Worm (Caenorhabditis elegans) whole organism, young adult: Measurements from ENCODE around the gene F16F9.3.

ENCODE experiments used
- C06A6.2 ChIP-seq: fragments of 200-800 bp; sonication (Bioruptor generic); conservative IDR thresholded peaks from 2 replicates; pipeline ENCODE4 v1.3.6; 2022; ENCODE audit warnings: missing genetic modification characterization, missing compliant biosample characterization
- F10E7.11 ChIP-seq: sonication (generic microtip); optimal IDR thresholded peaks from 2 replicates; lab custom pipeline; 2017; ENCODE audit warnings: mild to moderate bottlenecking, missing genetic modification characterization, moderate library complexity, missing compliant biosample characterization
- F22D6.2 ChIP-seq: sonication (generic microtip); optimal IDR thresholded peaks from 2 replicates; lab custom pipeline; 2016; ENCODE audit warnings: mild to moderate bottlenecking, missing genetic modification characterization, missing compliant biosample characterization
- F49E8.2 ChIP-seq: sonication (generic microtip); optimal IDR thresholded peaks from 3 replicates; lab custom pipeline; 2017; ENCODE audit warnings: missing genetic modification characterization, mild to moderate bottlenecking, missing compliant biosample characterization, antibody characterized with exemption, moderate library complexity; ENCODE audit not compliant: insufficient read depth
- F55B11.4 ChIP-seq: sonication (generic microtip); optimal IDR thresholded peaks from 2 replicates; lab custom pipeline; 2016; ENCODE audit warnings: missing compliant biosample characterization, missing genetic modification characterization, borderline replicate concordance; ENCODE audit not compliant: insufficient read depth
- K11D2.4 ChIP-seq: fragments of 200-800 bp; sonication (Bioruptor generic); IDR thresholded peaks from 2 replicates; pipeline ENCODE4 v1.3.6; 2022; ENCODE audit warnings: missing genetic modification reagents, missing genetic modification characterization, missing compliant biosample characterization
- Y67H2A.10 ChIP-seq: fragments of 200-800 bp; sonication (Bioruptor generic); conservative IDR thresholded peaks from 2 replicates; pipeline ENCODE4 v1.3.6; 2022; ENCODE audit warnings: missing genetic modification reagents, missing genetic modification characterization, missing compliant biosample characterization
- Y95B8A.8 ChIP-seq: fragments of 200-800 bp; sonication (Bioruptor generic); IDR thresholded peaks from 2 replicates; pipeline ENCODE4 v1.3.6; 2022; ENCODE audit warnings: missing genetic modification reagents, missing genetic modification characterization, missing compliant biosample characterization
- ZK185.1 ChIP-seq: sonication (generic microtip); optimal IDR thresholded peaks from 2 replicates; lab custom pipeline; 2016; ENCODE audit warnings: mild to moderate bottlenecking, missing genetic modification characterization, missing compliant biosample characterization; ENCODE audit not compliant: poor library complexity, severe bottlenecking
- akir-1 ChIP-seq: fragments of 200-800 bp; sonication (Bioruptor generic); optimal IDR thresholded peaks from 2 replicates; lab custom pipeline; 2018; ENCODE audit warnings: mild to moderate bottlenecking, missing genetic modification characterization, moderate library complexity, missing compliant biosample characterization
- ama-1 ChIP-seq, 3 experiments: fragments of 150-350 bp in 1 of 3; sonication (generic microtip) in 2 of 3; optimal IDR thresholded peaks; 2 replicates each; lab custom pipeline; 2014 to 2018; ENCODE audit warnings: missing biosample characterization in 2 of 3, missing genetic modification characterization in 2 of 3, missing genetic modification reagents in 2 of 3
- aptf-2 ChIP-seq: fragments of 200-800 bp; sonication (Bioruptor generic); conservative IDR thresholded peaks from 2 replicates; pipeline ENCODE4 v1.3.6; 2022; ENCODE audit warnings: missing genetic modification reagents, missing genetic modification characterization, missing compliant biosample characterization
- atf-7 ChIP-seq: sonication (generic microtip); optimal IDR thresholded peaks from 2 replicates; lab custom pipeline; 2017; ENCODE audit warnings: mild to moderate bottlenecking, missing genetic modification characterization, missing compliant biosample characterization
- ccch-3 ChIP-seq: fragments of 200-800 bp; sonication (Bioruptor generic); optimal IDR thresholded peaks from 2 replicates; lab custom pipeline; 2018; ENCODE audit warnings: mild to moderate bottlenecking, missing genetic modification characterization, missing compliant biosample characterization
- cebp-1 ChIP-seq, 2 experiments: fragments of 200-800 bp in 1 of 2; sonication (Bioruptor generic) in 1 of 2; sonication (generic microtip) in 1 of 2; IDR thresholded peaks in 1 of 2; optimal IDR thresholded peaks in 1 of 2; 2 replicates each; pipeline versions ENCODE4 v1.3.6 to Lab custom; 2017 to 2022; ENCODE audit warnings: missing compliant biosample characterization in 2 of 2, missing genetic modification characterization in 2 of 2, mild to moderate bottlenecking in 1 of 2, missing genetic modification reagents in 1 of 2, moderate library complexity in 1 of 2
- cebp-2 ChIP-seq: fragments of 200-800 bp; sonication (Bioruptor generic); IDR thresholded peaks from 2 replicates; pipeline ENCODE4 v1.3.6; 2022; ENCODE audit warnings: missing genetic modification characterization, missing compliant biosample characterization
- ceh-27 ChIP-seq: fragments of 200-800 bp; sonication (Bioruptor generic); optimal IDR thresholded peaks from 2 replicates; lab custom pipeline; 2018; ENCODE audit warnings: mild to moderate bottlenecking, missing genetic modification characterization, moderate library complexity, missing compliant biosample characterization
- ceh-58 ChIP-seq: fragments of 200-800 bp; sonication (Bioruptor generic); IDR thresholded peaks from 2 replicates; pipeline ENCODE4 v1.3.6; 2022; ENCODE audit warnings: missing genetic modification characterization, missing compliant biosample characterization
- ceh-79 ChIP-seq: sonication (generic microtip); optimal IDR thresholded peaks from 2 replicates; lab custom pipeline; 2017; ENCODE audit warnings: mild to moderate bottlenecking, missing genetic modification characterization, missing compliant biosample characterization
- chd-7 ChIP-seq: sonication (generic microtip); optimal IDR thresholded peaks from 2 replicates; lab custom pipeline; 2016; ENCODE audit warnings: mild to moderate bottlenecking, missing genetic modification characterization, moderate library complexity, missing compliant biosample characterization
- egl-44 ChIP-seq: fragments of 200-800 bp; sonication (Bioruptor generic); IDR thresholded peaks from 2 replicates; pipeline ENCODE4 v1.3.6; 2022; ENCODE audit warnings: missing genetic modification reagents, missing genetic modification characterization, missing compliant biosample characterization
- hmg-1.2 ChIP-seq: fragments of 200-800 bp; sonication (Bioruptor generic); IDR thresholded peaks from 2 replicates; pipeline ENCODE4 v1.3.6; 2022; ENCODE audit warnings: missing genetic modification reagents, missing genetic modification characterization, missing compliant biosample characterization
- hmg-20 ChIP-seq: fragments of 200-800 bp; sonication (Bioruptor generic); IDR thresholded peaks from 2 replicates; pipeline ENCODE4 v1.3.6; 2022; ENCODE audit warnings: missing genetic modification reagents, missing genetic modification characterization, missing compliant biosample characterization
- hrde-1 ChIP-seq: sonication (generic microtip); optimal IDR thresholded peaks from 2 replicates; lab custom pipeline; 2016; ENCODE audit warnings: missing genetic modification characterization, mild to moderate bottlenecking, missing compliant biosample characterization, moderate library complexity, missing genotype, missing genetic modification reagents, borderline replicate concordance
- hsf-1 ChIP-seq: fragments of 200-800 bp; sonication (Bioruptor generic); IDR thresholded peaks from 2 replicates; pipeline ENCODE4 v1.3.6; 2022; ENCODE audit warnings: missing genetic modification reagents, missing genetic modification characterization, missing compliant biosample characterization
- let-607 ChIP-seq, 2 experiments: fragments of 200-800 bp in 1 of 2; sonication (Bioruptor generic) in 1 of 2; sonication (generic microtip) in 1 of 2; optimal IDR thresholded peaks; 2 replicates each; lab custom pipeline; 2016 to 2018; ENCODE audit warnings: mild to moderate bottlenecking in 2 of 2, missing compliant biosample characterization in 2 of 2, missing genetic modification characterization in 2 of 2, moderate library complexity in 2 of 2, missing genotype in 1 of 2
- lin-54 ChIP-seq: fragments of 200-800 bp; sonication (Bioruptor generic); optimal IDR thresholded peaks from 2 replicates; lab custom pipeline; 2018; ENCODE audit warnings: mild to moderate bottlenecking, missing genetic modification characterization, missing compliant biosample characterization
- lir-1 ChIP-seq: fragments of 200-800 bp; sonication (Bioruptor generic); conservative IDR thresholded peaks from 2 replicates; pipeline ENCODE4 v1.3.6; 2022; ENCODE audit warnings: missing genetic modification reagents, missing genetic modification characterization, missing compliant biosample characterization
- lsl-1 ChIP-seq: fragments of 200-800 bp; sonication (Bioruptor generic); optimal IDR thresholded peaks from 2 replicates; lab custom pipeline; 2018; ENCODE audit warnings: mild to moderate bottlenecking, missing genetic modification characterization, moderate library complexity, missing compliant biosample characterization
- lsy-27 ChIP-seq: sonication (generic microtip); optimal IDR thresholded peaks from 2 replicates; lab custom pipeline; 2017; ENCODE audit warnings: missing genetic modification characterization, mild to moderate bottlenecking, missing compliant biosample characterization, antibody characterized with exemption, missing genotype, borderline replicate concordance; ENCODE audit not compliant: insufficient read depth
- madf-6 ChIP-seq: fragments of 200-800 bp; sonication (Bioruptor generic); IDR thresholded peaks from 2 replicates; pipeline ENCODE4 v1.3.6; 2022; ENCODE audit warnings: missing genetic modification reagents, missing genetic modification characterization, missing compliant biosample characterization
- mel-28 ChIP-seq: sonication (generic microtip); optimal IDR thresholded peaks from 2 replicates; lab custom pipeline; 2016; ENCODE audit warnings: borderline replicate concordance, mild to moderate bottlenecking, missing genetic modification characterization, missing compliant biosample characterization
- mxl-1 ChIP-seq: sonication (generic microtip); optimal IDR thresholded peaks from 2 replicates; lab custom pipeline; 2016; ENCODE audit warnings: missing genetic modification characterization, missing compliant biosample characterization
- nfyb-1 ChIP-seq: fragments of 200-800 bp; sonication (Bioruptor generic); IDR thresholded peaks from 2 replicates; pipeline ENCODE4 v1.3.6; 2022; ENCODE audit warnings: missing genetic modification reagents, missing genetic modification characterization, missing compliant biosample characterization
- nhr-120 ChIP-seq: fragments of 200-800 bp; sonication (Bioruptor generic); IDR thresholded peaks from 2 replicates; pipeline ENCODE4 v1.3.6; 2022; ENCODE audit warnings: missing genetic modification characterization, missing compliant biosample characterization
- nhr-80 ChIP-seq: sonication (generic microtip); optimal IDR thresholded peaks from 2 replicates; lab custom pipeline; 2016; ENCODE audit warnings: missing genetic modification characterization, missing compliant biosample characterization
- rec-8 ChIP-seq, 2 experiments: sonication (generic microtip); optimal IDR thresholded peaks; 2 replicates each; lab custom pipeline; 2016; ENCODE audit warnings: mild to moderate bottlenecking in 2 of 2, missing genetic modification characterization in 2 of 2, missing genetic modification reagents in 2 of 2, missing genotype in 2 of 2, missing biosample characterization in 1 of 2, missing compliant biosample characterization in 1 of 2, moderate library complexity in 1 of 2
- rpc-1 ChIP-seq, 2 experiments: fragments of 150-350 bp in 1 of 2; sonication (generic microtip) in 1 of 2; optimal IDR thresholded peaks; 2 replicates each; lab custom pipeline; 2014 to 2018; ENCODE audit warnings: missing biosample characterization in 1 of 2, missing genetic modification characterization in 1 of 2, missing genetic modification reagents in 1 of 2, missing genotype in 1 of 2
- sea-2 ChIP-seq: fragments of 200-800 bp; sonication (Bioruptor generic); IDR thresholded peaks from 2 replicates; pipeline ENCODE4 v1.3.6; 2022; ENCODE audit warnings: missing genetic modification characterization, missing compliant biosample characterization
- snpc-3.4 ChIP-seq: sonication (generic microtip); optimal IDR thresholded peaks from 2 replicates; lab custom pipeline; 2017; ENCODE audit warnings: missing genetic modification characterization, mild to moderate bottlenecking, missing compliant biosample characterization, antibody characterized with exemption, moderate library complexity, missing genotype, missing genetic modification reagents
- somi-1 ChIP-seq: fragments of 200-800 bp; sonication (Bioruptor generic); optimal IDR thresholded peaks from 2 replicates; lab custom pipeline; 2018; ENCODE audit warnings: mild to moderate bottlenecking, missing genetic modification characterization, missing compliant biosample characterization
- unc-62 ChIP-seq: fragments of 150-350 bp; optimal IDR thresholded peaks from 2 replicates; lab custom pipeline; 2014; ENCODE audit warnings: missing biosample characterization, missing genetic modification reagents, missing genetic modification characterization
- ztf-25 ChIP-seq: fragments of 200-800 bp; sonication (Bioruptor generic); IDR thresholded peaks from 2 replicates; pipeline ENCODE4 v1.3.6; 2022; ENCODE audit warnings: missing genetic modification reagents, missing genetic modification characterization, missing compliant biosample characterization
- ztf-28 ChIP-seq: fragments of 200-800 bp; sonication (Bioruptor generic); IDR thresholded peaks from 2 replicates; pipeline ENCODE4 v1.3.6; 2022; ENCODE audit warnings: missing genetic modification reagents, missing genetic modification characterization, missing compliant biosample characterization

The F16F9.3 gene

ce11 chrX:8473468-8473867 is 16.1 kb downstream of the F16F9.3 start (continued):
- TF ChIP-seq ceh-58 (GFP tag; lab: Robert Waterston, UW) (no peak), unc-62 (GFP tag; lab: Kevin White, UChicago) (peak; percentile 20)
- TF ChIP-seq, all 124 proteins: peak for 11

ce11 chrX:8475142-8475541 is 17.7 kb downstream of the F16F9.3 start:
- TF ChIP-seq ZK185.1 (tag; lab: Kevin White, UChicago) (peak; percentile 36), F10E7.11 (no peak), chd-7 (tag; lab: Kevin White, UChicago) (peak; percentile 21), snpc-3.4 (tag; lab: Kevin White, UChicago) (no peak), hrde-1 (tag; lab: Kevin White, UChicago) (no peak), nhr-80 (peak; percentile 10), mel-28 (tag; lab: Kevin White, UChicago) (no peak), lir-1 (GFP tag; lab: Robert Waterston, UW) (no peak), hmg-1.2 (no peak), madf-6 (GFP tag; lab: Robert Waterston, UW) (no peak), somi-1 (peak; percentile 87), rec-8 (tag; optimal IDR thresholded peaks at IDR 0.05; lab: Kevin White, UChicago) (no peak), F49E8.2 (tag; lab: Kevin White, UChicago) (no peak), ama-1 (optimal IDR thresholded peaks at IDR 0.05; lab: Kevin White, UChicago) (no peak), ama-1 (GFP tag; optimal IDR thresholded peaks at IDR 0.05; lab: Kevin White, UChicago) (no peak), egl-44 (GFP tag; lab: Robert Waterston, UW) (no peak), ceh-27 (GFP tag; lab: Kevin White, UChicago) (no peak), lin-54 (no peak), F55B11.4 (no peak), rpc-1 (optimal IDR thresholded peaks at IDR 0.05; lab: Kevin White, UChicago) (no peak), rpc-1 (tag; optimal IDR thresholded peaks at IDR 0.05; lab: Kevin White, UChicago) (no peak), hsf-1 (GFP tag; lab: Robert Waterston, UW) (no peak), sea-2 (GFP tag; lab: Robert Waterston, UW) (no peak), atf-7 (peak; percentile 44), nfyb-1 (0 out of 2 replicates have a peak, but pooled peaks have one; percentile 9), Y95B8A.8 (GFP tag; lab: Robert Waterston, UW) (no peak), F22D6.2 (peak; percentile 57), let-607 (tag; optimal IDR thresholded peaks at IDR 0.05; lab: Kevin White, UChicago) (no peak), C06A6.2 (GFP tag; lab: Robert Waterston, UW) (peak; percentile 60; the same call in 1 of the 2 replicates), hmg-20 (no peak), nhr-120 (no peak), cebp-1 (GFP tag; IDR thresholded peaks at IDR 0.05; lab: Robert Waterston, UW) (no peak), cebp-1 (tag; optimal IDR thresholded peaks at IDR 0.05; lab: Kevin White, UChicago) (no peak), lsl-1 (GFP tag; lab: Kevin White, UChicago) (no peak), akir-1 (GFP tag; lab: Kevin White, UChicago) (no peak), ztf-28 (no peak), ztf-25 (GFP tag; lab: Robert Waterston, UW) (no peak), ceh-79 (tag; lab: Kevin White, UChicago) (no peak), aptf-2 (GFP tag; lab: Robert Waterston, UW) (no peak), mxl-1 (tag; lab: Kevin White, UChicago) (no peak), K11D2.4 (GFP tag; lab: Robert Waterston, UW) (no peak), Y67H2A.10 (GFP tag; lab: Robert Waterston, UW) (no peak), lsy-27 (tag; lab: Kevin White, UChicago) (no peak), ccch-3 (no peak), cebp-2 (GFP tag; lab: Robert Waterston, UW) (no peak)
